Worm (Caenorhabditis elegans) whole organism, mixed stage, embryonic: ENCODE data around the gene exos-4.2.

Experiments used
- blmp-1 ChIP-seq: fragments of 150-350 bp; optimal IDR thresholded peaks from 2 replicates; lab custom pipeline; 2014; ENCODE audit warnings: missing biosample characterization, missing genetic modification characterization
- ces-1 ChIP-seq: fragments of 150-350 bp; optimal IDR thresholded peaks from 2 replicates; lab custom pipeline; 2014; ENCODE audit warnings: missing biosample characterization, missing genetic modification reagents, missing genetic modification characterization
- cnd-1 ChIP-seq: fragments of 200-800 bp; sonication (Bioruptor generic); optimal IDR thresholded peaks from 2 replicates; lab custom pipeline; 2018; ENCODE audit warnings: mild to moderate bottlenecking, missing genetic modification characterization, missing compliant biosample characterization
- elt-1 ChIP-seq: sonication (generic microtip); optimal IDR thresholded peaks from 2 replicates; lab custom pipeline; 2017; ENCODE audit warnings: missing genetic modification characterization, mild to moderate bottlenecking, missing compliant biosample characterization, antibody characterized with exemption, moderate library complexity, borderline replicate concordance; ENCODE audit not compliant: insufficient read depth
- elt-3 ChIP-seq: fragments of 150-350 bp; optimal IDR thresholded peaks from 2 replicates; lab custom pipeline; 2014; ENCODE audit warnings: missing biosample characterization, missing genetic modification characterization
- lin-13 ChIP-seq: fragments of 150-350 bp; optimal IDR thresholded peaks from 2 replicates; lab custom pipeline; 2014; ENCODE audit warnings: missing biosample characterization, missing genetic modification characterization
- lsy-2 ChIP-seq: fragments of 150-350 bp; optimal IDR thresholded peaks from 2 replicates; lab custom pipeline; 2014; ENCODE audit warnings: missing biosample characterization, missing genetic modification characterization
- nhr-28 ChIP-seq: fragments of 150-350 bp; optimal IDR thresholded peaks from 2 replicates; lab custom pipeline; 2014; ENCODE audit warnings: missing biosample characterization, missing genetic modification characterization
- nhr-76 ChIP-seq: sonication (generic microtip); optimal IDR thresholded peaks from 2 replicates; lab custom pipeline; 2017; ENCODE audit warnings: missing biosample characterization, missing genetic modification characterization
- pha-4 ChIP-seq: fragments of 150-350 bp; optimal IDR thresholded peaks from 2 replicates; lab custom pipeline; 2018; ENCODE audit warnings: missing biosample characterization, missing genetic modification reagents, missing genetic modification characterization
- snpc-4 ChIP-seq: fragments of 150-350 bp; optimal IDR thresholded peaks from 2 replicates; lab custom pipeline; 2014; ENCODE audit warnings: missing biosample characterization, missing genetic modification characterization
- tbx-8 ChIP-seq: fragments of 200-800 bp; sonication (Bioruptor generic); optimal IDR thresholded peaks from 2 replicates; lab custom pipeline; 2018; ENCODE audit warnings: mild to moderate bottlenecking, missing genetic modification characterization, moderate library complexity, missing compliant biosample characterization
- unc-39 ChIP-seq: fragments of 150-350 bp; optimal IDR thresholded peaks from 2 replicates; lab custom pipeline; 2014; ENCODE audit warnings: missing biosample characterization, missing genetic modification characterization
- unc-62 ChIP-seq: fragments of 150-350 bp; optimal IDR thresholded peaks from 2 replicates; lab custom pipeline; 2014; ENCODE audit warnings: missing biosample characterization, missing genetic modification reagents, missing genetic modification characterization

ce11 chrIII:909540-909939 lies 49.5 kb downstream of the exos-4.2 start, which contains the start of gene crls-1:
- TF ChIP-seq unc-39: no peak
- no peak for TF ChIP-seq ces-1 (GFP tag; lab: Kevin White, UChicago)
- TF ChIP-seq cnd-1 (tag; lab: Kevin White, UChicago): no peak
- TF ChIP-seq elt-1 (tag; lab: Kevin White, UChicago): no peak
- no peak for TF ChIP-seq tbx-8 (GFP tag; lab: Kevin White, UChicago)
- TF ChIP-seq nhr-28: no peak
- TF ChIP-seq pha-4 (tag; lab: Kevin White, UChicago): no peak
- no peak for TF ChIP-seq snpc-4 (tag; lab: Kevin White, UChicago)
- no peak for TF ChIP-seq nhr-76 (tag; lab: Kevin White, UChicago)
- TF ChIP-seq elt-3 (tag; lab: Kevin White, UChicago): no peak
- TF ChIP-seq unc-62: no peak
- TF ChIP-seq lin-13 (tag; lab: Kevin White, UChicago): no peak
- no peak for TF ChIP-seq blmp-1 (tag; lab: Kevin White, UChicago)
- TF ChIP-seq lsy-2 (tag; lab: Kevin White, UChicago): no peak
